Worm (Caenorhabditis elegans): ENCODE results near the gene T04F3.5.

T04F3.5 gene

ce11 chrV:11737333-11737732 is 23.1 kb upstream of the T04F3.5 start:
- no peak for TF ChIP-seq med-1 (GFP tag; optimal IDR thresholded peaks at IDR 0.05; ENCODE audit: insufficient read depth)
- TF ChIP-seq cog-1 (tag; optimal IDR thresholded peaks at IDR 0.05) = no peak
- no peak for TF ChIP-seq ztf-29 (GFP tag; IDR thresholded peaks at IDR 0.05)
- no peak for TF ChIP-seq tab-1 (GFP tag; IDR thresholded peaks at IDR 0.05)
- no peak for TF ChIP-seq ref-1 (GFP tag; conservative IDR thresholded peaks at IDR 0.05)
- no peak for TF ChIP-seq T22C8.4 (GFP tag; IDR thresholded peaks at IDR 0.05)
- no peak for TF ChIP-seq flt-1 (GFP tag; IDR thresholded peaks at IDR 0.05)
- TF ChIP-seq klf-2 (GFP tag; conservative IDR thresholded peaks at IDR 0.05) = no peak
- no peak for TF ChIP-seq ztf-23 (GFP tag; IDR thresholded peaks at IDR 0.05)

DNA sequence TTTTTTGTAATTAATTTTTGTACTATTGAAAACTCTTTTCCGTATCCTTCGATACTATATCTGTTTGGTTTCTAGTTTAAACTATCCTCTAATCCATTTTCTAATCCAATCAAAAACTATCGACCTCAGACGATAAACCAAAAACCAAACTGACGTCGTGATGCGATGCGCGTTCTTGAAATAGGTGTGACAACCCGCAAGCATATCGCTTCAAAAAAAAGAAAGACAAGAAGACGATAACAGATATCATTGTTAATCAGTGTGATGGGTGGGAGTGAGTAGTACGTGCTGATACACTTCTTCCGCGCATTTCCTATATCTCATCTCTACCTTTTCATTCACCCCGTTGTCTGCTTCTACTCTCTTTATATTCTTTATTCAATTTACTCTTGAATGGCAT is 20.7 kb upstream of the T04F3.5 start, which contains the start of gene T04F3.1:
TSS of gene T04F3.1 (plus strand) at position 246 of the 400 bp plus-strand sequence.
- no peak for TF ChIP-seq cog-1 (tag; optimal IDR thresholded peaks at IDR 0.05)
- no peak for TF ChIP-seq klf-2 (GFP tag; conservative IDR thresholded peaks at IDR 0.05)
- no peak for TF ChIP-seq T22C8.4 (GFP tag; IDR thresholded peaks at IDR 0.05)
- TF ChIP-seq ztf-23 (GFP tag; IDR thresholded peaks at IDR 0.05) = no peak
- no peak for TF ChIP-seq ref-1 (GFP tag; conservative IDR thresholded peaks at IDR 0.05)
- no peak for TF ChIP-seq med-1 (GFP tag; optimal IDR thresholded peaks at IDR 0.05; ENCODE audit: insufficient read depth)
- no peak for TF ChIP-seq tab-1 (GFP tag; IDR thresholded peaks at IDR 0.05)
- TF ChIP-seq ztf-29 (GFP tag; IDR thresholded peaks at IDR 0.05) = no peak
- TF ChIP-seq flt-1 (GFP tag; IDR thresholded peaks at IDR 0.05) = no peak

ce11 chrV:11741078-11741477 is 19.4 kb upstream of the T04F3.5 start:
- no peak for TF ChIP-seq med-1 (GFP tag; optimal IDR thresholded peaks at IDR 0.05; ENCODE audit: insufficient read depth)
- no peak for TF ChIP-seq cog-1 (tag; optimal IDR thresholded peaks at IDR 0.05)
- TF ChIP-seq ztf-29 (GFP tag; IDR thresholded peaks at IDR 0.05) = no peak
- no peak for TF ChIP-seq flt-1 (GFP tag; IDR thresholded peaks at IDR 0.05)
- TF ChIP-seq ref-1 (GFP tag; conservative IDR thresholded peaks at IDR 0.05) = no peak
- TF ChIP-seq tab-1 (GFP tag; IDR thresholded peaks at IDR 0.05) = no peak
- TF ChIP-seq ztf-23 (GFP tag; IDR thresholded peaks at IDR 0.05) = no peak
- TF ChIP-seq klf-2 (GFP tag; conservative IDR thresholded peaks at IDR 0.05) = no peak
- TF ChIP-seq T22C8.4 (GFP tag; IDR thresholded peaks at IDR 0.05) = no peak

DNA sequence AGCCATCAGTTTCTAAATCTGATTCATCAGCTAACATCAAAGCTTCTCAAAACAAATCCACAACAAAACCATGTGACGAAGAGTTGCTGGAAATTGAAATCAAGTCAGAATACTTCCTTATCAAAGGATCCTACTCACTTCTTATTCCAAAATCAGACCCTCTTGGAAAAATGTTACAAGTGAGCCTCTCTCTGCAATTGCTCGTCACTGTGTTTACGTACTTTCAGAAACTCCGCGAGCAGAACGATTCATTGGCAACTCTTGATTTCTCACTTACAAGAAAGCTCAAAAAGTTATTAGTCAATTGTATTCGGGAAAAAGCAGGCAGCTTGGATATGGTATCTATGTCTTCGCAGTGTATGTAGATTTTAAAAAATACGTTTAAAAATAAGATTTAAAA is 9.0 kb upstream of the T04F3.5 start:
- TF ChIP-seq klf-2 (GFP tag; conservative IDR thresholded peaks at IDR 0.05) (no peak), ztf-29 (GFP tag; IDR thresholded peaks at IDR 0.05) (no peak), ref-1 (GFP tag; conservative IDR thresholded peaks at IDR 0.05) (no peak), ztf-23 (GFP tag; IDR thresholded peaks at IDR 0.05) (no peak), cog-1 (tag; optimal IDR thresholded peaks at IDR 0.05) (no peak), flt-1 (GFP tag; IDR thresholded peaks at IDR 0.05) (no peak), T22C8.4 (GFP tag; IDR thresholded peaks at IDR 0.05) (no peak)

- no peak for TF ChIP-seq flt-1 (GFP tag; IDR thresholded peaks at IDR 0.05)
- no peak for TF ChIP-seq T22C8.4 (GFP tag; IDR thresholded peaks at IDR 0.05)
- TF ChIP-seq ztf-23 (GFP tag; IDR thresholded peaks at IDR 0.05) = no peak
- no peak for TF ChIP-seq klf-2 (GFP tag; conservative IDR thresholded peaks at IDR 0.05)
- no peak for TF ChIP-seq tab-1 (GFP tag; IDR thresholded peaks at IDR 0.05)
- TF ChIP-seq med-1 (GFP tag; optimal IDR thresholded peaks at IDR 0.05; ENCODE audit: insufficient read depth) = no peak
- TF ChIP-seq ztf-29 (GFP tag; IDR thresholded peaks at IDR 0.05) = no peak
- no peak for TF ChIP-seq ref-1 (GFP tag; conservative IDR thresholded peaks at IDR 0.05)
- TF ChIP-seq cog-1 (tag; optimal IDR thresholded peaks at IDR 0.05) = no peak
Measured at ce11 chrV:11755848-11756247, 4.6 kb upstream of the T04F3.5 start.

ce11 chrV:11757358-11757757 is 3.1 kb upstream of the T04F3.5 start, which contains the start of gene smoc-1:
Gene smoc-1, plus strand, starts transcription at chrV:11757658.
- TF ChIP-seq ref-1 (GFP tag; conservative IDR thresholded peaks at IDR 0.05) (no peak), klf-2 (GFP tag; conservative IDR thresholded peaks at IDR 0.05) (no peak), T22C8.4 (GFP tag; IDR thresholded peaks at IDR 0.05) (no peak), med-1 (GFP tag; optimal IDR thresholded peaks at IDR 0.05; ENCODE audit: insufficient read depth) (no peak), flt-1 (GFP tag; IDR thresholded peaks at IDR 0.05) (no peak), tab-1 (GFP tag; IDR thresholded peaks at IDR 0.05) (no peak), cog-1 (tag; optimal IDR thresholded peaks at IDR 0.05) (no peak), ztf-23 (GFP tag; IDR thresholded peaks at IDR 0.05) (no peak), ztf-29 (GFP tag; IDR thresholded peaks at IDR 0.05) (no peak)

DNA sequence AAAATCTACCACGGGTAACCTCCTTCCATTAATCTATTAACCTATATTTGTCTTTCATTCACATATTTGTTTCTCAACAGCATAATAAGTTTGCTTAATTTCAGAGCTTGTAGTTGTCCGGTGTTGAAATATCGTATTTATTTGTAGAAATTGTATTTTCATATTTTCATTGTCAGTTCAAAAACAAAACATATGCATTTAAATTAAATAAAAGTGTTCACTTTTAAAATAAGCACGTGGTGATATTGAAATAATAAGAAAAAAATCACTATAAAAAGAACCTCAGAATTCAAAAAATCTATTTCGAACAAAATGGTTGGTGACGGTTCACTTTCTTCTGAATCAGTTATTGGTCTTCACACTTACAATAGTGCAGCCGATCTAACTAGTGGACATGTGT is 1.8 kb upstream of the T04F3.5 start, which contains the start of gene T04F3.3:
TSS of gene T04F3.3 (plus strand) at position 301 of the 400 bp plus-strand sequence.
- no peak for TF ChIP-seq med-1 (GFP tag; optimal IDR thresholded peaks at IDR 0.05; ENCODE audit: insufficient read depth)
- TF ChIP-seq tab-1 (GFP tag; IDR thresholded peaks at IDR 0.05) = no peak
- no peak for TF ChIP-seq ztf-23 (GFP tag; IDR thresholded peaks at IDR 0.05)
- no peak for TF ChIP-seq T22C8.4 (GFP tag; IDR thresholded peaks at IDR 0.05)
- no peak for TF ChIP-seq ztf-29 (GFP tag; IDR thresholded peaks at IDR 0.05)
- TF ChIP-seq cog-1 (tag; optimal IDR thresholded peaks at IDR 0.05) = no peak
- TF ChIP-seq ref-1 (GFP tag; conservative IDR thresholded peaks at IDR 0.05) = no peak
- no peak for TF ChIP-seq klf-2 (GFP tag; conservative IDR thresholded peaks at IDR 0.05)
- no peak for TF ChIP-seq flt-1 (GFP tag; IDR thresholded peaks at IDR 0.05)

DNA sequence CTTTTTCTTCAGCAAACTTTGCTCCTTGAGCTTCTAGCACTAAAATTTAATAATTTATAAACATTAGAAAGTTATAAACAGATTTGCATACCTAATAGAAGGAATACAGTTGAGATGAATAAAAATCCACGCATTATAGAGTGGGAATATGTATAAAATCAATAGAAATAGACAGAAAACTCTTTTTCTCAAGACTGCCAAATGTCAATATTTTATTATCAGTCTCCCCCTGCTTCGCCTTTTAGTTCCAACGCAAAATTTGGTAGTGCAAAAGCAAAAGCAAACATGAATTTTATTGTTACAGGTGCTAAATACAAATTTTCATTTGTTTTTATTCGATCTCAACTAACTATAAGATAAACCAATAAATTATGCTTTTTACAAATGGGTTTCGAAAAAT is 2.4 kb downstream of the T04F3.5 start, which contains the start of gene T04F3.4:
TSS of gene T04F3.4 (minus strand) at position 187 of the 400 bp plus-strand sequence.
- TF ChIP-seq tab-1 (GFP tag; IDR thresholded peaks at IDR 0.05) = no peak
- no peak for TF ChIP-seq cog-1 (tag; optimal IDR thresholded peaks at IDR 0.05)
- no peak for TF ChIP-seq ztf-23 (GFP tag; IDR thresholded peaks at IDR 0.05)
- no peak for TF ChIP-seq ztf-29 (GFP tag; IDR thresholded peaks at IDR 0.05)

DNA sequence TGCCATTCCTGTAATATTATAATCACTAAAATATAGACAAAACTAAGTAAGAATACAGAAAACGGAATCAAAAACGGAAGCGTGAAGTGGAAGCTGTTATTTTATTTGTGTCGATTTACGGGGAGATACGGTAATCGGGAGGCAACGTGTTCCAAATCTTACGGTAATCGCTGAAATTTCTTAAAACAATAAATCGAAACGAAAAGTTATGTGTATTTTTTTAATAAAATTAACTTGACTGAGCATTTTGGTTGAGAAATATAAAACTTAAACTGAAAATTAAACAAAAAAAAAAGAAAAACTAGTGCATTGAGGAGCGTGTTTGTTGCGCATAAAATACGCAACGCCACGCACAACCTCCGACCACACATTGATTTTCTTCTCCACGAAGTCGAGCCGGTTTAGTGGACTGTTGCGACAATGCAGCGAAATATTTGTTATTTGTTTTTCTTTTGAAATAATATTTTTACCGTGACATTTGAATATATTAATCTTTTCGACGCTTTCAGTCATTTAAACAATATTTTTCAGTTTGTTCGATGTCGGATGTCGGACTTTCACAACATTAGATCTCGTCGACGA is 4.0 kb downstream of the T04F3.5 start, which contains the start of the genes F55A11.1 and syx-5:
TSS of gene F55A11.1 (minus strand) at position 13 of the 582 bp plus-strand sequence.
TSS of gene syx-5 (plus strand) at position 532 of the 582 bp plus-strand sequence.
- TF ChIP-seq flt-1 (GFP tag; IDR thresholded peaks at IDR 0.05) = no peak
- TF ChIP-seq tab-1 (GFP tag; IDR thresholded peaks at IDR 0.05) = no peak
- no peak for TF ChIP-seq T22C8.4 (GFP tag; IDR thresholded peaks at IDR 0.05)
- TF ChIP-seq med-1 (GFP tag; optimal IDR thresholded peaks at IDR 0.05; ENCODE audit: insufficient read depth) = no peak
- TF ChIP-seq ref-1 (GFP tag; conservative IDR thresholded peaks at IDR 0.05) = no peak
- TF ChIP-seq klf-2 (GFP tag; conservative IDR thresholded peaks at IDR 0.05) = no peak
- TF ChIP-seq ztf-23 (GFP tag; IDR thresholded peaks at IDR 0.05) = no peak
- peak; percentile 62 for TF ChIP-seq cog-1 (tag; optimal IDR thresholded peaks at IDR 0.05)
- no peak for TF ChIP-seq ztf-29 (GFP tag; IDR thresholded peaks at IDR 0.05)

All from whole organism, midembryonic.